Fruit fly (Drosophila melanogaster) Kc167 (cell line): ENCODE data around the gene CG5707.

Experiments
- Myc ChIP-seq: fragments of >200 bp; optimal IDR thresholded peaks from 2 replicates; lab custom pipeline; 2017; ENCODE audit warnings: missing external identifiers
- Sin3A ChIP-seq: fragments of >200 bp; optimal IDR thresholded peaks from 2 replicates; lab custom pipeline; 2018; ENCODE audit warnings: missing external identifiers
- h ChIP-seq: fragments of >200 bp; optimal IDR thresholded peaks from 3 replicates; lab custom pipeline; 2018; ENCODE audit warnings: missing external identifiers
- insv ChIP-seq: fragments of >200 bp; optimal IDR thresholded peaks from 3 replicates; lab custom pipeline; 2018; ENCODE audit warnings: missing external identifiers
- psq ChIP-seq: fragments of >200 bp; optimal IDR thresholded peaks from 2 replicates; lab custom pipeline; 2017; ENCODE audit warnings: missing external identifiers
- ttk ChIP-seq: sonication (Bioruptor generic); optimal IDR thresholded peaks from 2 replicates; lab custom pipeline; 2017; ENCODE audit warnings: missing external identifiers

DNA sequence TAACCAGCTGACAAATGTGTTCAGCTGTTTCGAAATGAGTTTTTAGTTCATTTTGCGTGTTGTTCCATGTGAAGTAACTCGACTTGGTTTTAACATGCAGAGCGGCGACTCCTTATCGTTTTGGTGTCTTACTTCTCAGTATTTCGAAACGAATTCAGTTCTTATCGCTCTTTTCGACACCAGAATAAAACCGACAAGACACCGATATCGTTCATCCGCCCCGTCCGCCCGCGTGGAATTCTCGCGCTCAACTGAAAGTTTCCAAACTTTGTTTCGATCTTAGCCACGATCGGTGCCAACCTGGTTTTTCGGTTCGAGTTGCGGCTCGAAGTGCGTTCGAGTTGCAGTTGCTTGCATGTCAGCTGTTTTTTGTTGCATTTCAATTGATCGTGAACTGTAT lies 28.4 kb downstream of the CG5707 start, which contains the start of gene CG15822:
- TF ChIP-seq Myc (lab: Kevin White, UChicago) (no peak), Sin3A (no peak), psq (no peak), ttk (no peak), insv (lab: Kevin White, UChicago) (no peak), h (lab: Kevin White, UChicago) (no peak)
